Worm (Caenorhabditis elegans) whole organism, early embryonic: ENCODE measurements around the gene T04A11.1.

Source experiments
- B0310.2 ChIP-seq: sonication (generic microtip); optimal IDR thresholded peaks from 2 replicates; lab custom pipeline; 2016; ENCODE audit warnings: mild to moderate bottlenecking, missing genetic modification characterization, missing compliant biosample characterization
- F13C5.2 ChIP-seq: sonication (generic microtip); optimal IDR thresholded peaks from 2 replicates; lab custom pipeline; 2017; ENCODE audit warnings: mild to moderate bottlenecking, missing genetic modification characterization, inconsistent platforms, missing compliant biosample characterization
- aly-1 ChIP-seq: sonication (generic microtip); optimal IDR thresholded peaks from 2 replicates; lab custom pipeline; 2016; ENCODE audit warnings: missing genetic modification characterization, missing compliant biosample characterization
- ama-1 ChIP-seq: fragments of 150-350 bp; optimal IDR thresholded peaks from 2 replicates; lab custom pipeline; 2014
- ceh-13 ChIP-seq: fragments of 200-800 bp; sonication (Bioruptor generic); optimal IDR thresholded peaks from 2 replicates; lab custom pipeline; 2018; ENCODE audit warnings: mild to moderate bottlenecking, missing genetic modification characterization, missing compliant biosample characterization
- ceh-36 ChIP-seq: sonication (generic microtip); optimal IDR thresholded peaks from 2 replicates; lab custom pipeline; 2016; ENCODE audit warnings: missing genetic modification characterization, inconsistent platforms, missing compliant biosample characterization
- ets-7 ChIP-seq: sonication (generic microtip); optimal IDR thresholded peaks from 2 replicates; lab custom pipeline; 2016; ENCODE audit warnings: missing genotype, missing genetic modification characterization, missing compliant biosample characterization
- flt-1 ChIP-seq: fragments of 200-800 bp; sonication (Bioruptor generic); IDR thresholded peaks from 2 replicates; pipeline ENCODE4 v1.3.6; 2022; ENCODE audit warnings: missing genetic modification characterization, missing compliant biosample characterization
- hmbx-1 ChIP-seq: sonication (generic microtip); optimal IDR thresholded peaks from 2 replicates; lab custom pipeline; 2016; ENCODE audit warnings: mild to moderate bottlenecking, missing genetic modification characterization, missing compliant biosample characterization
- hmg-4 ChIP-seq: fragments of 200-800 bp; sonication (Bioruptor generic); optimal IDR thresholded peaks from 2 replicates; lab custom pipeline; 2018; ENCODE audit warnings: mild to moderate bottlenecking, missing genetic modification characterization, missing compliant biosample characterization
- hnd-1 ChIP-seq: sonication (generic microtip); optimal IDR thresholded peaks from 2 replicates; lab custom pipeline; 2016; ENCODE audit warnings: missing genetic modification characterization, missing compliant biosample characterization
- pes-1 ChIP-seq: fragments of 200-800 bp; sonication (Bioruptor generic); IDR thresholded peaks from 2 replicates; pipeline ENCODE4 v1.3.6; 2022; ENCODE audit warnings: missing genetic modification reagents, missing genetic modification characterization, missing compliant biosample characterization
- scrt-1 ChIP-seq: fragments of 200-800 bp; sonication (Bioruptor generic); IDR thresholded peaks from 2 replicates; pipeline ENCODE4 v1.3.6; 2022; ENCODE audit warnings: missing genetic modification characterization, missing compliant biosample characterization
- sea-1 ChIP-seq: fragments of 200-800 bp; sonication (Bioruptor generic); conservative IDR thresholded peaks from 2 replicates; pipeline ENCODE4 v1.3.6; 2022; ENCODE audit warnings: missing genetic modification characterization, missing compliant biosample characterization
- tbx-11 ChIP-seq: fragments of 200-800 bp; sonication (Bioruptor generic); IDR thresholded peaks from 2 replicates; pipeline ENCODE4 v1.3.6; 2022; ENCODE audit warnings: missing genetic modification characterization, missing compliant biosample characterization
- tbx-37 ChIP-seq: fragments of 200-800 bp; sonication (Bioruptor generic); conservative IDR thresholded peaks from 2 replicates; pipeline ENCODE4 v1.3.6; 2022; ENCODE audit warnings: missing genetic modification reagents, missing genetic modification characterization, missing compliant biosample characterization
- tra-4 ChIP-seq: sonication (generic microtip); optimal IDR thresholded peaks from 2 replicates; lab custom pipeline; 2017; ENCODE audit warnings: missing genetic modification characterization, missing compliant biosample characterization

Gene T04A11.1

DNA sequence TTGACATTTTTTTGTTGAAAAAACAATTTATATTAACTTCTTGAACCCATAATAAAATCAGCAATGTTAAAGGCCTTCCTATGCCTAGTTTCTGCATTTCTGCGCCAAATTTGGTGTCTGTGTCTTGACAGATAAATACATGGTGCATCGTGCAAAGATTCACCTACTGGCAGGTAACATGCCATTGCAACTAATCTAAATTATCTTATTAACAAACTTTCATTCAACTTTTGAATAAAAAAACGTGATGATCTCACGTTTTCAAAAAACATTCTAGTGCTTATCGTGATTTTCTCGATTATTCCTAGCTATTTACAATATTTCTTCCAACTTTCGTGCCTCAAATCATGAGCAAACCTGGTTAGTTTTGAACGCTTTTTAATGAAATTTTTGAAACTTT, 20.2 kb downstream of the T04A11.1 start, which contains the start of gene C25G4.7:
C25G4.7 (plus strand) TSS at position 301 of the 400 bp plus-strand sequence.
- TF ChIP-seq B0310.2 (tag; lab: Kevin White, UChicago): no peak
- no peak for TF ChIP-seq tbx-37 (GFP tag; lab: Robert Waterston, UW)
- no peak for TF ChIP-seq sea-1
- no peak for TF ChIP-seq F13C5.2 (tag; lab: Kevin White, UChicago)
- no peak for TF ChIP-seq hmg-4 (GFP tag; lab: Kevin White, UChicago)
- no peak for TF ChIP-seq ceh-36
- no peak for TF ChIP-seq flt-1 (GFP tag; lab: Robert Waterston, UW)
- no peak for TF ChIP-seq pes-1 (GFP tag; lab: Robert Waterston, UW)
- no peak for TF ChIP-seq ama-1 (lab: Kevin White, UChicago)
- no peak for TF ChIP-seq hmbx-1 (tag; lab: Kevin White, UChicago)
- TF ChIP-seq ceh-13 (GFP tag; lab: Kevin White, UChicago): no peak
- no peak for TF ChIP-seq tbx-11 (GFP tag; lab: Robert Waterston, UW)
- TF ChIP-seq ets-7 (tag; lab: Kevin White, UChicago): no peak

DNA sequence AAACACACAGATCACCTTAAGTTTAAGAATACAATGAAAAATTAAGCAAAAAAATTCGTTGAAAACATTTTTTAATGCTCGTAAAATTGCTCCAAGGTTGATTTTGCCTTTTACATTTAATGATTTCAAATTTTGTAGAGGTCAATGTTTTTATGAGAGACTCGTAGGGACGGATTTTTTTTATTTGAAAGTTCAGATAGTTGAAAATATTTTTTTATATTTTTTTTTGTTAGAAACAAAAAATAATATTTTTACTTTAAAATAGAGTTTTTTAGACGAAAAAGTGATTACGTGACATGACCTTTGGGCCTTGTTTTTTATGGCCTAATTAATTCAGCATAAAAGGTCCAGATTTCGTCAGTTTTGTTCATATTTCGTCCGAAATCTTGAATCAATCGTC, 22.1 kb downstream of the T04A11.1 start, which contains the start of gene smz-1:
smz-1 (plus strand) TSS at position 301 of the 400 bp plus-strand sequence.
- no peak for TF ChIP-seq scrt-1 (GFP tag; lab: Robert Waterston, UW)
- TF ChIP-seq ceh-36: no peak
- TF ChIP-seq F13C5.2 (tag; lab: Kevin White, UChicago): no peak
- TF ChIP-seq ceh-13 (GFP tag; lab: Kevin White, UChicago): no peak
- TF ChIP-seq tbx-37 (GFP tag; lab: Robert Waterston, UW): no peak
- no peak for TF ChIP-seq pes-1 (GFP tag; lab: Robert Waterston, UW)
- TF ChIP-seq flt-1 (GFP tag; lab: Robert Waterston, UW): no peak
- TF ChIP-seq tra-4 (tag; lab: Kevin White, UChicago): no peak
- no peak for TF ChIP-seq aly-1 (tag; lab: Kevin White, UChicago)
- no peak for TF ChIP-seq ets-7 (tag; lab: Kevin White, UChicago)
- TF ChIP-seq tbx-11 (GFP tag; lab: Robert Waterston, UW): no peak
- TF ChIP-seq B0310.2 (tag; lab: Kevin White, UChicago): no peak
- no peak for TF ChIP-seq ama-1 (lab: Kevin White, UChicago)
- no peak for TF ChIP-seq hnd-1
- no peak for TF ChIP-seq hmg-4 (GFP tag; lab: Kevin White, UChicago)
- TF ChIP-seq hmbx-1 (tag; lab: Kevin White, UChicago): no peak
- TF ChIP-seq sea-1: no peak

ce11 chrIV:12454115-12454514, 22.7 kb downstream of the T04A11.1 start, which contains the start of gene spe-44:
Gene spe-44 (minus strand): TSS chrIV:12454215.
- TF ChIP-seq B0310.2 (tag; lab: Kevin White, UChicago) (no peak), tbx-37 (GFP tag; lab: Robert Waterston, UW) (no peak), aly-1 (tag; lab: Kevin White, UChicago) (no peak), ceh-36 (no peak), hnd-1 (no peak), ets-7 (tag; lab: Kevin White, UChicago) (no peak), tra-4 (tag; lab: Kevin White, UChicago) (no peak), scrt-1 (GFP tag; lab: Robert Waterston, UW) (no peak)

DNA sequence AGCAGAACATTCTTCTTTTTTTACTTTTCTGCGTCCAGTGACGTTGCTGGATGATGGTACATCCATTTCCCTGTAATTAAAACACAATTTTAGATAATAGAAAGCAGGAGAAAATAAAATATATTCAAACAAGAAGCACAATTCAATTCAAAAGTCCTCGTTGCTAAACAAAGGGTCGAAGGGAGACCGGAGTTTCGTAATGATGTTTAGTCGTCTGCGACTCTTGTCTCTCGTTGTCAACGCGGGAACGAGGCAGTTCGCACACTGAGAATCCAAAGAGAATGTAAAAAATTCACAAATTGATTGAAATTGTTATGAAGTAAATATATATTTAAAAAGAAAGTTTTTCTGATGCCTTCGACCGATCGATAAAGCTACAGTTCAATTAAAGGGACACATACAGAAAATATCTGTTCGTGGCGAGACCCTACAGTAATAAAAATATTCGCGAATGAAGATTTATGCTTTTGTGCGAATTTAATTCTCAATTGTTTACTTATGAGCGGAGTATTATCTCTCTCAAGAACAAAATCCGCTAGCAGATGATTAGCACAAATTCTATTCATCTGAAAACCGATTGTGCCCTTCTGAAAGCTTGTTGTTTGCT, 25.5 kb downstream of the T04A11.1 start, which contains the start of gene dpy-26:
dpy-26 (minus strand) TSS at position 111 of the 607 bp plus-strand sequence.
- TF ChIP-seq hnd-1: no peak
- TF ChIP-seq F13C5.2 (tag; lab: Kevin White, UChicago): peak; percentile 18

ce11 chrIV:12445463-12445934, 31.3 kb downstream of the T04A11.1 start, which contains the start of gene C25G4.3:
Gene C25G4.3 (minus strand): TSS chrIV:12445884.
- no peak for TF ChIP-seq ceh-36
- TF ChIP-seq hmbx-1 (tag; lab: Kevin White, UChicago): no peak

DNA sequence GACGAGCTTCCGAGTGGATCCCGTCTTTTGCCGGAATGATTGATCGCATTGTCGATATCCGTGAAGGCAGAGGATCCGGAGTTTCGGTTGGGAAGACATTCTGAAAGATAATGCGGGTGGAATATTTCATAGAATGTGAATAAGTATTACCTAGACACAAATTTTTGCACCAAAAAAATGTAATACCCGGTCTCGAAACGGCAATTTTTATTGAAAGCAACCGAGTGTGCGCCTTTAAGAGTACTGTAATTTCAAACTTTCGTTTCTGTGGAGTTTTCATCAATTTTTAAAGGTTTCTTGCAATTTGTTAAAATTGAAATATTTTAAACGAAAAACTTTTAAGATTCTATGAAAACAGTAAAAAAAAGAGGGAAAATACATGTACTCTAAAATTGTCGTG, 32.9 kb downstream of the T04A11.1 start, which contains the start of gene C25G4.2:
C25G4.2 (minus strand) TSS at position 100 of the 400 bp plus-strand sequence.
- TF ChIP-seq scrt-1 (GFP tag; lab: Robert Waterston, UW): no peak
- TF ChIP-seq ama-1 (lab: Kevin White, UChicago): no peak
- no peak for TF ChIP-seq ets-7 (tag; lab: Kevin White, UChicago)

- TF ChIP-seq tbx-11 (GFP tag; lab: Robert Waterston, UW) (no peak), sea-1 (no peak), flt-1 (GFP tag; lab: Robert Waterston, UW) (no peak), ceh-36 (no peak), tbx-37 (GFP tag; lab: Robert Waterston, UW) (no peak), ceh-13 (GFP tag; lab: Kevin White, UChicago) (no peak), ama-1 (lab: Kevin White, UChicago) (no peak), B0310.2 (tag; lab: Kevin White, UChicago) (no peak), hmbx-1 (tag; lab: Kevin White, UChicago) (no peak), hnd-1 (no peak), hmg-4 (GFP tag; lab: Kevin White, UChicago) (no peak), F13C5.2 (tag; lab: Kevin White, UChicago) (no peak), ets-7 (tag; lab: Kevin White, UChicago) (no peak), tra-4 (tag; lab: Kevin White, UChicago) (no peak)
These were observed 35.1 kb downstream of the T04A11.1 start, which contains the start of gene C25G4.17 for ce11 chrIV:12441715-12442114. Gene C25G4.17 (plus strand): TSS chrIV:12442015.

DNA sequence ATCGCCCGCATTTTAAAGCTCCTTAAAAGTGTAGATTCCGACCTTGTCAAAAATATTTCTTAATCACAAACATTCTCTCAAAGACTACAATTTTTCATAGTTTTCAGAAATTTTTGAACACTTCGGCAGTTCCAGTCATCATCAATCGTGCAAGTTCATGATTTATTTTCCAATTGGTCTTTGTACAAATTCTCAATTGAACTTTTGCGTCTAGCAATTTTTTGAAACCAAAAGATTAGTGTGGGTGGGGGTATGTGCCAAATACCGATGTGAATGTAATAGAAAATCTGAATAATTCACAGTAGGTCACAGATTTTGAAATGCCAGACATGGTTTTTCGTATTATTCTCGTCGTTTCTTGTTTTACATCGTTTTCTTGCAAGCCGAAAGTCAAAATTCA, 38.5 kb downstream of the T04A11.1 start, which contains the start of gene clec-185:
clec-185 (plus strand) TSS at position 301 of the 400 bp plus-strand sequence.
- TF ChIP-seq ceh-36 (no peak), tbx-37 (GFP tag; lab: Robert Waterston, UW) (no peak)
